Fruit fly (Drosophila melanogaster) whole organism, adult: ENCODE data around the gene CG43155.

Experiments
- CG11617 ChIP-seq: fragments of 200-800 bp; sonication (Bioruptor generic); optimal IDR thresholded peaks from 2 replicates; lab custom pipeline; 2017; ENCODE audit warnings: mild to moderate bottlenecking, missing biosample characterization, missing genetic modification reagents, missing genetic modification characterization
- CG14711 ChIP-seq: fragments of 200-800 bp; sonication (Bioruptor generic); optimal IDR thresholded peaks from 2 replicates; lab custom pipeline; 2018; ENCODE audit warnings: missing biosample characterization, mild to moderate bottlenecking, missing genetic modification characterization, moderate library complexity
- CG33017 ChIP-seq: fragments of 200-800 bp; sonication (Bioruptor generic); optimal IDR thresholded peaks from 2 replicates; lab custom pipeline; 2018; ENCODE audit warnings: missing biosample characterization, mild to moderate bottlenecking, missing genetic modification characterization, moderate library complexity
- CG5204 ChIP-seq: fragments of 200-800 bp; sonication (Bioruptor generic); optimal IDR thresholded peaks from 2 replicates; lab custom pipeline; 2016; ENCODE audit warnings: missing biosample characterization, missing genetic modification characterization
- CG7101 ChIP-seq: fragments of 200-800 bp; sonication (Bioruptor generic); optimal IDR thresholded peaks from 2 replicates; lab custom pipeline; 2018; ENCODE audit warnings: missing biosample characterization, mild to moderate bottlenecking, missing genetic modification characterization, moderate library complexity
- Clk ChIP-seq: fragments of 200-800 bp; sonication (Bioruptor generic); optimal IDR thresholded peaks from 2 replicates; lab custom pipeline; 2017; ENCODE audit warnings: missing biosample characterization, missing genetic modification characterization
- Crg-1 ChIP-seq: fragments of 200-800 bp; sonication (Bioruptor generic); optimal IDR thresholded peaks from 2 replicates; lab custom pipeline; 2016; ENCODE audit warnings: missing biosample characterization, missing genetic modification characterization
- Hr96 ChIP-seq: fragments of 200-800 bp; sonication (Bioruptor generic); optimal IDR thresholded peaks from 2 replicates; lab custom pipeline; 2016; ENCODE audit warnings: missing biosample characterization, missing genetic modification characterization
- Mnt ChIP-seq: fragments of 200-800 bp; sonication (Bioruptor generic); optimal IDR thresholded peaks from 2 replicates; lab custom pipeline; 2016; ENCODE audit warnings: missing biosample characterization, mild to moderate bottlenecking, missing genetic modification characterization
- cic ChIP-seq: fragments of 200-800 bp; sonication (Bioruptor generic); optimal IDR thresholded peaks from 2 replicates; lab custom pipeline; 2017; ENCODE audit warnings: missing biosample characterization, mild to moderate bottlenecking, missing genetic modification characterization, moderate library complexity
- cnc ChIP-seq, 2 experiments: fragments of >200 bp; optimal IDR thresholded peaks; 2 replicates each; lab custom pipeline; 2017
- kay ChIP-seq: fragments of 200-800 bp; sonication (Bioruptor generic); peaks from one replicate; lab custom pipeline; 2016; ENCODE audit warnings: missing biosample characterization, missing genetic modification characterization, borderline replicate concordance
- ovo ChIP-seq: fragments of 200-800 bp; sonication (Bioruptor generic); optimal IDR thresholded peaks from 2 replicates; lab custom pipeline; 2016; ENCODE audit warnings: missing biosample characterization, missing genetic modification characterization
- pad ChIP-seq: fragments of 200-800 bp; sonication (Bioruptor generic); optimal IDR thresholded peaks from 3 replicates; lab custom pipeline; 2017; ENCODE audit warnings: missing biosample characterization, missing genetic modification characterization, mild to moderate bottlenecking, moderate library complexity, missing genetic modification reagents

DNA sequence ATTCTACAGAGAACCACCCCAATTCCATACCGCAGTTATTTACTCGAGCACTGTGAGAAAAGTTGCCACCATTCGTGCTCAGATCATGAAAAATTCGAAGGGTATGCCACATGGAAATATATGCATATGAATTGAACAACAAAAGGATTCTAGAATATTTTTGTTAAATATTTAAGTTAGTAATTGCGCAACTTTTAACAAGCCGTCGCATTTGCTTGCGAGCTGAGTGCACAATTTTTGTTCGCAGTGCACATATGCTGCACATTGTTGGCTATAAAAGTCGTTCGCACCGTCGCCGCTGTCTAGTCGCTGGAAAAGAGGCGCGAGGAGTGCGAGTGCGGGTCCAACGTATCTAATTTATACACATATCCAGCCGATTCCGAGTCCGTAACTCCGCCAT is 17.2 kb downstream of the CG43155 start, which contains the start of gene Cyp4g15:
- no peak for TF ChIP-seq cnc (optimal IDR thresholded peaks at IDR 0.05; lab: Kevin White, UChicago)
- no peak for TF ChIP-seq ovo
- TF ChIP-seq CG11617 (GFP tag; lab: Kevin White, UChicago) = no peak
- no peak for TF ChIP-seq CG7101 (tag; lab: Kevin White, UChicago)
- no peak for TF ChIP-seq Crg-1
- TF ChIP-seq kay (GFP tag; lab: Kevin White, UChicago) = no peak
- TF ChIP-seq CG33017 (tag; lab: Kevin White, UChicago) = no peak
- no peak for TF ChIP-seq CG5204
- TF ChIP-seq pad (GFP tag; lab: Kevin White, UChicago) = no peak
- TF ChIP-seq CG14711 (tag; lab: Kevin White, UChicago) = no peak
- TF ChIP-seq Hr96 (GFP tag; lab: Kevin White, UChicago) = no peak
- TF ChIP-seq cic (GFP tag; lab: Kevin White, UChicago) = no peak
- TF ChIP-seq Clk (GFP tag; lab: Kevin White, UChicago) = no peak
- TF ChIP-seq Mnt (GFP tag; lab: Kevin White, UChicago) = no peak
